Fruit fly (Drosophila melanogaster) whole organism, wandering third instar larva: ENCODE results near the gene CG15822.

Source experiments
- CG32264 ChIP-seq: fragments of 200-800 bp; sonication (Bioruptor generic); optimal IDR thresholded peaks from 2 replicates; lab custom pipeline; 2016; ENCODE audit warnings: missing biosample characterization, missing genetic modification characterization
- Dfd ChIP-seq: fragments of >200 bp; optimal IDR thresholded peaks from 2 replicates; lab custom pipeline; 2017; ENCODE audit warnings: missing biosample characterization, missing genetic modification characterization
- HLH106 ChIP-seq: fragments of 200-800 bp; optimal IDR thresholded peaks from 3 replicates; lab custom pipeline; 2019; ENCODE audit warnings: missing biosample characterization, mild to moderate bottlenecking, missing genetic modification characterization, moderate library complexity
- Sp1 ChIP-seq: fragments of 200-800 bp; sonication (Bioruptor generic); optimal IDR thresholded peaks from 3 replicates; lab custom pipeline; 2019; ENCODE audit warnings: missing biosample characterization, mild to moderate bottlenecking, missing genetic modification characterization, moderate library complexity
- Vsx2 ChIP-seq: fragments of 200-300, 225-300 bp; sonication (Bioruptor generic); optimal IDR thresholded peaks from 2 replicates; lab custom pipeline; 2018; ENCODE audit warnings: missing biosample characterization, missing genetic modification characterization; ENCODE audit not compliant: partially characterized antibody
- brk ChIP-seq: fragments of 200-800 bp; sonication (Bioruptor generic); optimal IDR thresholded peaks from 2 replicates; lab custom pipeline; 2016; ENCODE audit warnings: missing biosample characterization, mild to moderate bottlenecking, missing genetic modification characterization
- ey ChIP-seq: fragments of 200-800 bp; sonication (Bioruptor generic); optimal IDR thresholded peaks from 2 replicates; lab custom pipeline; 2016; ENCODE audit warnings: missing biosample characterization, missing genetic modification characterization
- lola ChIP-seq: fragments of >200 bp; optimal IDR thresholded peaks from 2 replicates; lab custom pipeline; 2017; ENCODE audit warnings: missing biosample characterization, missing genetic modification characterization
- psq ChIP-seq: fragments of 200-800 bp; sonication (Bioruptor generic); optimal IDR thresholded peaks from 3 replicates; lab custom pipeline; 2017; ENCODE audit warnings: missing biosample characterization, mild to moderate bottlenecking, missing genetic modification characterization, moderate library complexity
- sage ChIP-seq: fragments of 200-800 bp; sonication (Bioruptor generic); optimal IDR thresholded peaks from 2 replicates; lab custom pipeline; 2016; ENCODE audit warnings: missing biosample characterization, mild to moderate bottlenecking, missing genetic modification characterization

DNA sequence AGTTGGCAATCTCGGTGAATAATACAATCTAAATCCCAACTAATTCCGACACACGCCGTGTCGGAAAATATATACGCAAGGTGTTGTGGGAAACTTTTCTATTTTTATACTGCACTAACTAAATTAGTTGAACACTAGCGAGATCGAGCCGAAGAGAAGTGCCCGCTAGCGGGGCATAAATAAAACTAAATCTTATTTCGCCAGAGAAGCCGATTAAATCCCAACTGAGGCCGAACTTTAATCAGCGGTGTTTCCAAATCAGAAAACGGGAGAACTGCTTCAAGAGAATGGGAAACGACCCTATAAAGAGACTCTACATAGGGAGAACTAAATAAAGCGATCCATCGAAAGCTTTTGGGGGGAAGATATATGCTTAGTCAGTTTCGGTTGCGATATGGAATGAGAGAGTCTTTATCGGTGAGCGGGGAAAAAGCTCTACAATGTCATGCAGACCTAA lies 28.4 kb upstream of the CG15822 start, which contains the start of gene CG5707:
- TF ChIP-seq CG32264 = no peak
- no peak for TF ChIP-seq psq (GFP tag; lab: Kevin White, UChicago)
- no peak for TF ChIP-seq sage
- TF ChIP-seq brk = no peak
- TF ChIP-seq HLH106 = no peak
- no peak for TF ChIP-seq Dfd (GFP tag; lab: Kevin White, UChicago)
- no peak for TF ChIP-seq Vsx2 (GFP tag; lab: Kevin White, UChicago)
- no peak for TF ChIP-seq Sp1 (GFP tag; lab: Kevin White, UChicago)
- no peak for TF ChIP-seq ey (GFP tag; lab: Kevin White, UChicago)
- no peak for TF ChIP-seq lola (GFP tag; lab: Kevin White, UChicago)
